Worm (Caenorhabditis elegans): Measurements from ENCODE around the gene unc-112.

Gene unc-112

DNA sequence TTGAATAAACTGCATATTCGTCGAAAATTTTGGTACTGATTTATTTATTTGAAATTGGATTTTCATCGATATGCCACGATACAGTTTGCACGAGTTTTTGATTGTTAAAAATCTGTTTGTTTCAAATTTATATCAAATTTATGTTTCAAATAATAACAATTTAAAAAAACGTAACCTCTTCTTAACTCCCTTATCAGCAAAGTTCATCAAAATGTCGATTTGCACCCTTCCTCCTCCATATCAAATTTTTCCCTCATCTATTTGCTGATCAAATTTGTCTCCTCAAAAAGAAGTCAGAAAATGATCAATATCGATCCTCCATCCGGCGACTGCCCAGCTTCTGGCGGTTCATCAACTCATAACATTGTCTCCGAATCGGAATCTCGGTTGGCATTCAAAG is 14.6 kb upstream of the unc-112 start, which contains the start of gene ssp-33:
Gene ssp-33 (plus strand): TSS at position 301 of the 400 bp plus-strand sequence.
- TF ChIP-seq lsy-2 (tag; optimal IDR thresholded peaks at IDR 0.05) (no peak), hlh-1 (tag; optimal IDR thresholded peaks at IDR 0.05) (no peak)

DNA sequence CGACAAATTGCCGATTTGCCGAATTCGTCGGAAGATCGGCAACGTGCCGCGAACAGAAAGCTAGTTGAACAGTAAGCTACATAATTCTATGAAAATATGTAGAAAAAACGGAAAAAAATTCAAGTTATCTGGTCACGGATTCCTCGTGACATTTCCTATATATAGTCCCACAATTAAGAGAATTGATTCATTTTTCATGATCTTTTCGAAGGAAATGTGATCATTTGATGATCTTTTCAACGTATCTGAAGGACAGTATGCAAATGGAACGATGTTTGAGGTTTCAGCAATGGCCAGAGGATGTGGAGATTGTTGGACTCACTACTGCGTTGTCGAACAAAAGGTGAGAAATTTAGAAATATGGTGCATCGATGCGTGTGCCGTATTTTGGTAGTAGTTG is 11.5 kb upstream of the unc-112 start, which contains the start of gene R08A2.9:
Gene R08A2.9 (plus strand): TSS at position 301 of the 400 bp plus-strand sequence.
- TF ChIP-seq sptf-1 (tag; optimal IDR thresholded peaks at IDR 0.05) (no peak), nhr-12 (tag; optimal IDR thresholded peaks at IDR 0.05) (no peak), zip-8 (tag; optimal IDR thresholded peaks at IDR 0.05) (no peak), ham-2 (GFP tag; optimal IDR thresholded peaks at IDR 0.05) (no peak), sem-2 (GFP tag; optimal IDR thresholded peaks at IDR 0.05) (no peak), M03D4.4 (tag; optimal IDR thresholded peaks at IDR 0.05) (no peak), mab-5 (tag; optimal IDR thresholded peaks at IDR 0.05) (no peak), pha-4 (tag; optimal IDR thresholded peaks at IDR 0.05) (no peak), tbx-8 (GFP tag; optimal IDR thresholded peaks at IDR 0.05) (no peak), nhr-237 (tag; optimal IDR thresholded peaks at IDR 0.05) (no peak), lin-13 (tag; optimal IDR thresholded peaks at IDR 0.05) (no peak), cnd-1 (tag; optimal IDR thresholded peaks at IDR 0.05) (no peak), elt-1 (tag; optimal IDR thresholded peaks at IDR 0.05; ENCODE audit: borderline replicate concordance, insufficient read depth) (no peak), nhr-76 (tag; optimal IDR thresholded peaks at IDR 0.05) (no peak), blmp-1 (tag; optimal IDR thresholded peaks at IDR 0.05) (no peak), ceh-43 (GFP tag; optimal IDR thresholded peaks at IDR 0.05) (no peak)

DNA sequence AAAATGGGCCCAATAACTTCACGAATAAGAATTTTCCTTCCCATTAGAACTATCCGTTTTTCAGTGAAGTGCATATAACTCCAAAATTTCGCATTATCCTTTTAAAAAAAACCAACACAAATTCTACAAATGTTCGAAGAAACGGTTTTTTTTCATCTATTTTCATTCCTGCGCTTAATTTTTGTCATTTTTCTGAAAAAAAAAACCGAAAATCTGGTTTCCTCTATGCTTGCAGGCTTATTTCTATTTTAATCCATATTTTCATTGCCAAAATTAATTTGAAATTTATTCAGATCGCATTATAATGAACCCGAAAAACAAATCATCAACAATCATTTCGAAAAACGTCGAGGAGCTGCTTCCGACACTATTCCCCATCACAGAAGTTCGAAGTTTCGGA is 2.2 kb upstream of the unc-112 start, which contains the start of gene set-5:
Gene set-5 (plus strand): TSS at position 301 of the 400 bp plus-strand sequence.
- TF ChIP-seq drap-1 (GFP tag; optimal IDR thresholded peaks at IDR 0.05), result no peak
- no peak for TF ChIP-seq ztf-11 (tag; optimal IDR thresholded peaks at IDR 0.05)
- TF ChIP-seq mab-5 (tag; optimal IDR thresholded peaks at IDR 0.05), result no peak
- no peak for TF ChIP-seq bed-3 (GFP tag; optimal IDR thresholded peaks at IDR 0.05)
- no peak for TF ChIP-seq sptf-1 (tag; optimal IDR thresholded peaks at IDR 0.05)
- no peak for TF ChIP-seq nhr-28 (tag; optimal IDR thresholded peaks at IDR 0.05)
- TF ChIP-seq lin-13 (tag; optimal IDR thresholded peaks at IDR 0.05), result no peak
- TF ChIP-seq unc-39 (tag; optimal IDR thresholded peaks at IDR 0.05), result no peak
- no peak for TF ChIP-seq M03D4.4 (tag; optimal IDR thresholded peaks at IDR 0.05)
- TF ChIP-seq ceh-39 (tag; optimal IDR thresholded peaks at IDR 0.05), result no peak
- no peak for TF ChIP-seq elt-1 (tag; optimal IDR thresholded peaks at IDR 0.05; ENCODE audit: borderline replicate concordance, insufficient read depth)
- TF ChIP-seq tbx-8 (GFP tag; optimal IDR thresholded peaks at IDR 0.05), result no peak
- TF ChIP-seq unc-62 (GFP tag; optimal IDR thresholded peaks at IDR 0.05), result no peak
- no peak for TF ChIP-seq nhr-237 (tag; optimal IDR thresholded peaks at IDR 0.05)
- TF ChIP-seq nhr-76 (tag; optimal IDR thresholded peaks at IDR 0.05), result no peak
- TF ChIP-seq lin-32 (GFP tag; optimal IDR thresholded peaks at IDR 0.05), result no peak
- TF ChIP-seq ham-2 (GFP tag; optimal IDR thresholded peaks at IDR 0.05), result no peak

DNA sequence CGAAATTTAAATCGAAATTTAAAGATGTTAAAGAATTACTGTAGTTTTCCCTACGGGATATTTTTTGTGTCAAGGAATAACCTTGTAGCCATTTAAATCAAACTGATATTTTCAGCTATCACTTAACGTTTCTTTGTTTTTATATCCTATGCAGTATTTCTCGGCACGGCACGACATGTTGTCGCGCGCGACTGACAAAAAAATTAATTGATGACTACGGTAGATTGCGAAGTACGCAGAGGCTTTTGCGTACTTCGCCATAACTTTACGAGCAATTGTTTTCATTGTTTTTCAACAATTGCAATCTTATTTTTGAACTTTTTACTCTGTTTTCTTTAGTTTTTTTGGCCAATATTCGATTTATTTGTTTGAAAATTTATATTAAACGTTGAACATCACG is 1.6 kb upstream of the unc-112 start:
- no peak for TF ChIP-seq ceh-83 (GFP tag; optimal IDR thresholded peaks at IDR 0.05)
- TF ChIP-seq sem-2 (GFP tag; optimal IDR thresholded peaks at IDR 0.05), result no peak
- TF ChIP-seq lsy-2 (tag; optimal IDR thresholded peaks at IDR 0.05), result peak; percentile 17

DNA sequence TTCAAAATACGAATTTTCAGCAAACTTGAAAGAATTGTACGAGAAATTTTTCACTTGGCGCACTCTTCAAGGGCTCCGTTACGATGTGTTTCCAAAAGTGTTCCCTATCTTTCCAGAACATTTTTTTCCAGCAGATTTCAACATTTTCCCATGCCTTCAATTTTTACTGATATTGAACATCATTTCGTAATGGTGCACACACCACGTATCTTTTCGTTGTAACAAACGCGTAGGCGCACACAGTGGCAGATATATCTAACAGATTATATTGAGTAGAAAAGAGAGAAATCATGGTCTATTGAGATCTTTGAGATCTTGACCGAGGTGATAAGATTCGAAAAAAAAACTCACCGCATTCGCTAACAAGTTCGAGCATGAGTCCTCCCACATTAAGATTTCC is 741 bp downstream of the unc-112 start:
- TF ChIP-seq ceh-43 (GFP tag; optimal IDR thresholded peaks at IDR 0.05), result no peak
- TF ChIP-seq unc-62 (GFP tag; optimal IDR thresholded peaks at IDR 0.05), result peak; percentile 32
- TF ChIP-seq hlh-1 (tag; optimal IDR thresholded peaks at IDR 0.05), result peak; percentile 50
- TF ChIP-seq ham-2 (GFP tag; optimal IDR thresholded peaks at IDR 0.05), result no peak
- peak; percentile 35 for TF ChIP-seq unc-120 (tag; optimal IDR thresholded peaks at IDR 0.05; ENCODE audit: poor library complexity, severe bottlenecking)
- no peak for TF ChIP-seq sem-2 (GFP tag; optimal IDR thresholded peaks at IDR 0.05)

DNA sequence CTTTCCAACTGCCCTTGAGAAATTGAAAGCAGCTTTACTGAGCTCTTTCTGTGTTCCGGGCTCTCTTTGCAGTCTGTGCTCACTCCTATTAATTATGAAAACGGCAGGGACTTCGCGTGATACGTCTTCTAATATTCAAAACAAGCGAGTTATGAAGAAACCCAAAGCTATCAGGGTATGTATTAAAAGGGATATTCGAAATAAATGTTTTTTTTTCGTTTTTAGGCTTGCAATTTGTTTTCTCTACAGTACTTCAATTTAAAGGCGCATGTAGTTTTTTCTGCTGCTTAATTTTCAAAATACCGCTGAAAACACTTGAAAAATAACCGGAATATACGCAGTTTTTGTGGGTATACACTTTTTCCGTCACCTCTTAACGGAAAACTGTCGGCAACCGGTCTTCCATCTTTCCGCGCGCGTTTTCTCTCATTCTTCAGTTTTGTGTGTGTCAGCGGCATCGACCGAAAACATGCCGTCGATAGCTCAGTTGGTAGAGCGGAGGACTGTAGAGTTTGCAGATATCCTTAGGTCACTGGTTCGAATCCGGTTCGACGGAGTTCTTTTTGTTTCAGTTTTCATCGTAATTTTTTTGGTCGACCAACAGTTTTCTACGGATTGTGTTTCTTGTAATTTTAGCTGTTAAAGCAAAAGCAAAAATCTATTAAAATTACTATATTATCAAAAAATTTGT is 7.2 kb downstream of the unc-112 start, which contains the start of gene gasr-8:
Gene gasr-8 (plus strand): TSS at position 51 of the 691 bp plus-strand sequence.
- TF ChIP-seq elt-1 (tag; optimal IDR thresholded peaks at IDR 0.05; ENCODE audit: borderline replicate concordance, insufficient read depth) (peak; percentile 8), ztf-11 (tag; optimal IDR thresholded peaks at IDR 0.05) (no peak), M03D4.4 (tag; optimal IDR thresholded peaks at IDR 0.05) (peak; percentile 54), cnd-1 (tag; optimal IDR thresholded peaks at IDR 0.05) (peak; percentile 75), unc-62 (GFP tag; optimal IDR thresholded peaks at IDR 0.05) (no peak), hlh-1 (tag; optimal IDR thresholded peaks at IDR 0.05) (no peak), nhr-76 (tag; optimal IDR thresholded peaks at IDR 0.05) (no peak), mls-2 (tag; optimal IDR thresholded peaks at IDR 0.05) (no peak), elt-3 (tag; optimal IDR thresholded peaks at IDR 0.05) (no peak), bed-3 (GFP tag; optimal IDR thresholded peaks at IDR 0.05) (peak; percentile 44), unc-120 (tag; optimal IDR thresholded peaks at IDR 0.05; ENCODE audit: poor library complexity, severe bottlenecking) (no peak), nhr-12 (tag; optimal IDR thresholded peaks at IDR 0.05) (no peak), lin-32 (GFP tag; optimal IDR thresholded peaks at IDR 0.05) (no peak), nhr-28 (tag; optimal IDR thresholded peaks at IDR 0.05) (no peak), nhr-237 (tag; optimal IDR thresholded peaks at IDR 0.05) (no peak), zip-8 (tag; optimal IDR thresholded peaks at IDR 0.05) (no peak), lsy-2 (tag; optimal IDR thresholded peaks at IDR 0.05) (peak; percentile 7), ceh-39 (tag; optimal IDR thresholded peaks at IDR 0.05) (no peak), ces-1 (GFP tag; optimal IDR thresholded peaks at IDR 0.05) (no peak), tbx-8 (GFP tag; optimal IDR thresholded peaks at IDR 0.05) (peak; percentile 54), drap-1 (GFP tag; optimal IDR thresholded peaks at IDR 0.05) (peak; percentile 88), pha-4 (tag; optimal IDR thresholded peaks at IDR 0.05) (no peak), nhr-2 (tag; optimal IDR thresholded peaks at IDR 0.05) (no peak), sem-2 (GFP tag; optimal IDR thresholded peaks at IDR 0.05) (peak; percentile 51), mep-1 (tag; optimal IDR thresholded peaks at IDR 0.05) (peak; percentile 6), ceh-43 (GFP tag; optimal IDR thresholded peaks at IDR 0.05) (no peak), ceh-83 (GFP tag; optimal IDR thresholded peaks at IDR 0.05) (peak; percentile 85), unc-39 (tag; optimal IDR thresholded peaks at IDR 0.05) (no peak), sptf-1 (tag; optimal IDR thresholded peaks at IDR 0.05) (peak; percentile 6), lin-13 (tag; optimal IDR thresholded peaks at IDR 0.05) (no peak), ham-2 (GFP tag; optimal IDR thresholded peaks at IDR 0.05) (no peak)
